Worm (Caenorhabditis elegans) whole organism, dauer: Measurements from ENCODE around the gene rnr-2.

ENCODE experiments used
- unc-62 ChIP-seq: sonication (generic microtip); optimal IDR thresholded peaks from 2 replicates; lab custom pipeline; 2017; ENCODE audit warnings: missing biosample characterization, missing genetic modification reagents, missing genetic modification characterization

Gene rnr-2

ce11 chrIII:4066333-4066732 is 28.4 kb downstream of the rnr-2 start, which contains the start of gene unc-79:
Gene unc-79, plus strand, starts transcription at chrIII:4066633.
- no peak for TF ChIP-seq unc-62 (GFP tag; lab: Kevin White, UChicago)

- no peak for TF ChIP-seq unc-62 (GFP tag; lab: Kevin White, UChicago)
Observed at ce11 chrIII:4063724-4064123, 31.0 kb downstream of the rnr-2 start.

- no peak for TF ChIP-seq unc-62 (GFP tag; lab: Kevin White, UChicago)
Observed at ce11 chrIII:4060019-4060418, 34.7 kb downstream of the rnr-2 start, which contains the start of gene his-70. Gene his-70, minus strand, starts transcription at chrIII:4060119.

DNA sequence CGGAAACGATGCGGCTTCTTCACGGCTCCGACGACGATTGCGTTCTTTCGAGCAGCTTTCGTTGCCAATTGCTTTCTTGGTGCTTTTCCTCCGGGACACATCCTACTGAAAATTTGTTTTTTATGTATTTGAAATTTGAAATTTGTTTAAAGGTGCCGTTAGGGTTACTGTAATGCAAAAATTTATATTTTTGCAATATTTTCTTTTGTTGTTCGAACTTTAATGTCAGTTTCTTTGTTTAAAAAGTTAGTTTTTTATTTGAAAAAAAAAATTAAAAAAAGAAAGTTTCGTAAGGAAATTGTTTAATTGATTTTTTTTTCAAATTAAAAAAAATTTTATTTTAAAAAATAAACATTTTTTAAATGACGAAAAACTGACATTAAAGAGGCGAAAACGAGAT is 36.1 kb downstream of the rnr-2 start, which contains the start of gene his-69:
Gene his-69 (minus strand): TSS at position 101 of the 400 bp plus-strand sequence.
- TF ChIP-seq unc-62 (GFP tag; lab: Kevin White, UChicago): no peak

DNA sequence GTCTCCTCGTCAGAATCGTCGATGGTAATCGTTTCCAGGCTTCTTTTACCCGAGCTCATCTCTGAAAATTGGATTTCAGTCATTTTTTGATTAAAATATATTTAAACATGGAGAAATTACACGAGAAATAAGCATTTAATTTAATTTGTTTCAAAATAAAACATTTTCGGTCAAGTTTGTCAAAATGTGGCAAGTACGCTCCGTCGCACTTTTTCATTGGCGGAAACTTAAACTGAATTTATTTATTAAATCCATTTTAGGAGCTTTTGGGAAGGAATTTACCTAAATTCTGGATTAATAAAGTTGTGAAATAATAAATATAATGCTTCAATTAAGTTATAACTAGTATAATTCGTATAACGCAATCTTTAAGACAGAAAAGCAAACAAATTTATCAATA is 36.8 kb downstream of the rnr-2 start, which contains the start of gene rcq-5:
Gene rcq-5 (minus strand): TSS at position 83 of the 400 bp plus-strand sequence.
- no peak for TF ChIP-seq unc-62 (GFP tag; lab: Kevin White, UChicago)

- TF ChIP-seq unc-62 (GFP tag; lab: Kevin White, UChicago): no peak
Observed at ce11 chrIII:4049150-4049549, 45.6 kb downstream of the rnr-2 start.
